Fruit fly (Drosophila melanogaster) whole organism, embryonic: Measurements from ENCODE around the gene CG31612.

Experiments used
- Ada2b ChIP-seq: fragments of 200-800 bp; sonication (Bioruptor generic); IDR thresholded peaks from 2 replicates; pipeline ENCODE4 v1.3.6; 2022; ENCODE audit warnings: missing biosample characterization, missing genetic modification characterization
- CG10274 ChIP-seq: fragments of 200-800 bp; sonication (Bioruptor generic); optimal IDR thresholded peaks from 3 replicates; lab custom pipeline; 2017; ENCODE audit warnings: missing biosample characterization, mild to moderate bottlenecking, missing genetic modification characterization
- CG13894 ChIP-seq: fragments of 200-800 bp; sonication (Bioruptor generic); optimal IDR thresholded peaks from 3 replicates; lab custom pipeline; 2018; ENCODE audit warnings: missing biosample characterization, mild to moderate bottlenecking, missing genetic modification characterization, moderate library complexity
- CG18262 ChIP-seq: fragments of 200-800 bp; optimal IDR thresholded peaks from 3 replicates; lab custom pipeline; 2019; ENCODE audit warnings: missing biosample characterization, mild to moderate bottlenecking, missing genetic modification characterization, moderate library complexity
- CG18599 ChIP-seq: fragments of 200-800 bp; sonication (Bioruptor generic); optimal IDR thresholded peaks from 3 replicates; lab custom pipeline; 2017; ENCODE audit warnings: missing biosample characterization, missing genetic modification characterization, mild to moderate bottlenecking, moderate library complexity, missing genetic modification reagents
- CG2199 ChIP-seq: fragments of 200-800 bp; sonication (Bioruptor generic); IDR thresholded peaks from 3 replicates; pipeline ENCODE4 v1.3.6; 2022; ENCODE audit warnings: missing biosample characterization, missing genetic modification characterization
- CG2889 ChIP-seq: fragments of 200-800 bp; sonication (Bioruptor generic); IDR thresholded peaks from 3 replicates; pipeline ENCODE4 v1.3.6; 2022; ENCODE audit warnings: missing biosample characterization, missing genetic modification characterization
- CG3065 ChIP-seq: fragments of 200-800 bp; sonication (Bioruptor generic); optimal IDR thresholded peaks from 2 replicates; lab custom pipeline; 2016; ENCODE audit warnings: missing biosample characterization, missing genetic modification characterization
- CG31224 ChIP-seq: fragments of 200-800 bp; sonication (Bioruptor generic); IDR thresholded peaks from 2 replicates; pipeline ENCODE4 v1.3.6; 2022; ENCODE audit warnings: missing biosample characterization, missing genetic modification characterization
- CG3995 ChIP-seq: fragments of 200-800 bp; sonication (Bioruptor generic); optimal IDR thresholded peaks from 3 replicates; lab custom pipeline; 2016; ENCODE audit warnings: missing biosample characterization, missing genetic modification characterization
- CG4328 ChIP-seq: fragments of 200-800 bp; sonication (Bioruptor generic); optimal IDR thresholded peaks from 3 replicates; lab custom pipeline; 2017; ENCODE audit warnings: missing biosample characterization, missing genetic modification reagents, missing genetic modification characterization
- CG6272 ChIP-seq: fragments of 200-800 bp; sonication (Bioruptor generic); IDR thresholded peaks from 2 replicates; pipeline ENCODE4 v1.3.6; 2022; ENCODE audit warnings: missing biosample characterization, missing genetic modification characterization
- CG9876 ChIP-seq: fragments of 200-800 bp; sonication (Bioruptor generic); optimal IDR thresholded peaks from 2 replicates; lab custom pipeline; 2016; ENCODE audit warnings: missing biosample characterization, missing genetic modification characterization
- CrebB ChIP-seq: fragments of 200-800 bp; sonication (Bioruptor generic); optimal IDR thresholded peaks from 3 replicates; lab custom pipeline; 2018; ENCODE audit warnings: missing biosample characterization, mild to moderate bottlenecking, missing genetic modification characterization
- Ets65A ChIP-seq: fragments of 200-800 bp; sonication (Bioruptor generic); peaks from one replicate; lab custom pipeline; 2016; ENCODE audit warnings: missing biosample characterization, missing genetic modification characterization
- Hr78 ChIP-seq, 2 experiments: fragments of 200-800 bp in 1 of 2; fragments of >200 bp in 1 of 2; sonication (Bioruptor generic) in 1 of 2; optimal IDR thresholded peaks; 2 replicates each; lab custom pipeline; 2017 to 2019; ENCODE audit warnings: missing biosample characterization in 2 of 2, missing genetic modification characterization in 2 of 2, mild to moderate bottlenecking in 1 of 2, moderate library complexity in 1 of 2
- NC2α ChIP-seq: fragments of 200-800 bp; sonication (Bioruptor generic); optimal IDR thresholded peaks from 2 replicates; lab custom pipeline; 2016; ENCODE audit warnings: missing biosample characterization, missing genetic modification characterization
- NK7.1 ChIP-seq: fragments of 200-800 bp; sonication (Bioruptor generic); optimal IDR thresholded peaks from 3 replicates; lab custom pipeline; 2016; ENCODE audit warnings: missing biosample characterization, missing genetic modification characterization
- Nf-YB ChIP-seq: fragments of 200-800 bp; sonication (Bioruptor generic); optimal IDR thresholded peaks from 3 replicates; lab custom pipeline; 2019; ENCODE audit warnings: missing biosample characterization, mild to moderate bottlenecking, missing genetic modification characterization, moderate library complexity
- Nf-YC ChIP-seq: fragments of 200-800 bp; optimal IDR thresholded peaks from 3 replicates; lab custom pipeline; 2019; ENCODE audit warnings: missing biosample characterization, mild to moderate bottlenecking, missing genetic modification characterization, moderate library complexity
- Six4 ChIP-seq: fragments of 200-800 bp; sonication (Bioruptor generic); optimal IDR thresholded peaks from 2 replicates; lab custom pipeline; 2016; ENCODE audit warnings: missing biosample characterization, missing genetic modification characterization
- Taf1 ChIP-seq: fragments of 200-800 bp; sonication (Bioruptor generic); IDR thresholded peaks from 2 replicates; pipeline ENCODE4 v1.3.6; 2022; ENCODE audit warnings: missing biosample characterization, missing genetic modification characterization
- Usf ChIP-seq: fragments of 200-800 bp; sonication (Bioruptor generic); optimal IDR thresholded peaks from 2 replicates; lab custom pipeline; 2017; ENCODE audit warnings: missing genotype, missing biosample characterization, missing genetic modification characterization
- abd-A ChIP-seq: fragments of 200-800 bp; sonication (Bioruptor generic); optimal IDR thresholded peaks from 3 replicates; lab custom pipeline; 2019; ENCODE audit warnings: missing biosample characterization, mild to moderate bottlenecking, missing genetic modification characterization, moderate library complexity
- disco-r ChIP-seq: fragments of 200-800 bp; sonication (Bioruptor generic); optimal IDR thresholded peaks from 2 replicates; lab custom pipeline; 2016; ENCODE audit warnings: missing biosample characterization, missing genetic modification characterization
- ems ChIP-seq: fragments of 200-800 bp; sonication (Bioruptor generic); optimal IDR thresholded peaks from 3 replicates; lab custom pipeline; 2016; ENCODE audit warnings: missing biosample characterization, missing genetic modification characterization
- fd64A ChIP-seq: fragments of 200-800 bp; sonication (Bioruptor generic); optimal IDR thresholded peaks from 3 replicates; lab custom pipeline; 2018; ENCODE audit warnings: missing biosample characterization, mild to moderate bottlenecking, missing genetic modification characterization
- gsb ChIP-seq: fragments of 200-800 bp; sonication (Bioruptor generic); IDR thresholded peaks from 2 replicates; pipeline ENCODE4 v1.3.6; 2022; ENCODE audit warnings: missing biosample characterization, missing genetic modification characterization
- ind ChIP-seq: fragments of 200-800 bp; sonication (Bioruptor generic); optimal IDR thresholded peaks from 3 replicates; lab custom pipeline; 2016; ENCODE audit warnings: missing biosample characterization, missing genetic modification characterization
- odd ChIP-seq: fragments of 200-800 bp; sonication (Bioruptor generic); optimal IDR thresholded peaks from 2 replicates; lab custom pipeline; 2017; ENCODE audit warnings: missing biosample characterization, mild to moderate bottlenecking, missing genetic modification characterization
- onecut ChIP-seq: fragments of 200-800 bp; sonication (Bioruptor generic); IDR thresholded peaks from 2 replicates; pipeline ENCODE4 v1.3.6; 2022; ENCODE audit warnings: missing biosample characterization, missing genetic modification characterization
- p53 ChIP-seq: fragments of 200-800 bp; sonication (Bioruptor generic); optimal IDR thresholded peaks from 2 replicates; lab custom pipeline; 2016; ENCODE audit warnings: missing biosample characterization, missing genetic modification characterization
- peb ChIP-seq: fragments of 200-800 bp; sonication (Bioruptor generic); IDR thresholded peaks from 2 replicates; pipeline ENCODE4 v1.3.6; 2022; ENCODE audit warnings: missing biosample characterization, missing genetic modification characterization
- pros ChIP-seq: fragments of 200-800 bp; sonication (Bioruptor generic); optimal IDR thresholded peaks from 3 replicates; lab custom pipeline; 2019; ENCODE audit warnings: missing biosample characterization, mild to moderate bottlenecking, missing genetic modification characterization, moderate library complexity
- seq ChIP-seq: fragments of 200-800 bp; sonication (Bioruptor generic); IDR thresholded peaks from 2 replicates; pipeline ENCODE4 v1.3.6; 2022; ENCODE audit warnings: missing biosample characterization, missing genetic modification characterization
- sisA ChIP-seq: fragments of 200-800 bp; sonication (Bioruptor generic); IDR thresholded peaks from 2 replicates; pipeline ENCODE4 v1.3.6; 2022; ENCODE audit warnings: missing biosample characterization, missing genetic modification characterization
- sqz ChIP-seq: fragments of 200-800 bp; sonication (Bioruptor generic); optimal IDR thresholded peaks from 3 replicates; lab custom pipeline; 2018; ENCODE audit warnings: missing biosample characterization, mild to moderate bottlenecking, missing genetic modification characterization
- ttk ChIP-seq: fragments of 200-800 bp; sonication (Bioruptor generic); IDR thresholded peaks from 2 replicates; pipeline ENCODE4 v2.1.2; 2022; ENCODE audit warnings: missing biosample characterization, missing genetic modification characterization
- twi ChIP-seq: fragments of 200-800 bp; optimal IDR thresholded peaks from 2 replicates; lab custom pipeline; 2019; ENCODE audit warnings: missing biosample characterization, mild to moderate bottlenecking, missing genetic modification characterization, moderate library complexity

Gene CG31612

dm6 chr2L:21819386-21819785, 24.1 kb upstream of the CG31612 start:
- TF ChIP-seq Six4 (GFP tag; lab: Kevin White, UChicago): no peak
- TF ChIP-seq CG3065 (GFP tag; lab: Kevin White, UChicago): no peak
- no peak for TF ChIP-seq CrebB
- TF ChIP-seq ind (GFP tag; lab: Kevin White, UChicago): no peak
- no peak for TF ChIP-seq CG18599 (GFP tag; lab: Kevin White, UChicago)
- TF ChIP-seq fd64A (GFP tag; lab: Kevin White, UChicago): no peak
- peak; percentile 95 for TF ChIP-seq CG2199 (GFP tag; lab: Robert Waterston, UW)
- TF ChIP-seq ttk (GFP tag; lab: Robert Waterston, UW): no peak
- TF ChIP-seq Ada2b (GFP tag; lab: Robert Waterston, UW): no peak
- no peak for TF ChIP-seq CG31224 (GFP tag; lab: Robert Waterston, UW)
- no peak for TF ChIP-seq CG4328 (GFP tag; lab: Kevin White, UChicago)
- TF ChIP-seq gsb (GFP tag; lab: Robert Waterston, UW): no peak
- TF ChIP-seq disco-r (GFP tag; lab: Kevin White, UChicago): no peak
- no peak for TF ChIP-seq p53
- TF ChIP-seq CG9876: no peak
- no peak for TF ChIP-seq peb (GFP tag; lab: Robert Waterston, UW)
- peak; percentile 66 for TF ChIP-seq Nf-YB (GFP tag; lab: Kevin White, UChicago)
- peak; percentile 17 for TF ChIP-seq twi (tag; lab: Kevin White, UChicago)
- TF ChIP-seq CG6272: no peak
- no peak for TF ChIP-seq odd (GFP tag; lab: Kevin White, UChicago)
- no peak for TF ChIP-seq sisA (GFP tag; lab: Robert Waterston, UW)
- TF ChIP-seq Taf1: no peak
- TF ChIP-seq, all 482 proteins: peak for 3

dm6 chr2L:21810098-21810497, 14.9 kb upstream of the CG31612 start:
- TF ChIP-seq twi (tag; lab: Kevin White, UChicago) (peak; percentile 69), CG10274 (GFP tag; lab: Kevin White, UChicago) (no peak), NC2α (GFP tag; lab: Kevin White, UChicago) (no peak), peb (GFP tag; lab: Robert Waterston, UW) (no peak), CG18262 (tag; lab: Kevin White, UChicago) (no peak), Ets65A (GFP tag; lab: Kevin White, UChicago) (peak; percentile 58)

DNA sequence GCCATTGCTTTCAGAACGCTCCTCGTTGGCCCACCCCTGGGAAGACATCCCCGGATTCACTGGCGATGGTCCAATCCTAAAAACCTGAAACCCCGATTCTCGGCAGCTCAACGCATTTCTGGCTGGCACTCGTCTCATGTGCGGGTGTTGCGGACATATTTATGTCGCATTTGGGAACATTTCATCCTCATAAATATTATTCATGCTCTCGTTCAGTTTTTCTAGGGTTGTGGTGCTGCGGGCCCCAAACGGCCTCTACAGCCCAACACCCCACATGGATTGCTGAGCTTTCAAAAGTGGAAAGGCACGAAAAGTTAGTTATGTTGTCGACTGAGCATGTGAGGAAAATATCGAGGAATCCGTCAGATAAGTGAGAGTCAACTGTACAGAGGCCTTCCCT, 11.6 kb upstream of the CG31612 start:
- TF ChIP-seq abd-A (tag; lab: Kevin White, UChicago) (peak; percentile 42), CG2199 (GFP tag; lab: Robert Waterston, UW) (0 out of 3 replicates have a peak, but pooled peaks have one; percentile 56), CG13894 (peak; percentile 71), Hr78 (GFP tag; optimal IDR thresholded peaks at IDR 0.05; lab: Kevin White, UChicago) (no peak)

DNA sequence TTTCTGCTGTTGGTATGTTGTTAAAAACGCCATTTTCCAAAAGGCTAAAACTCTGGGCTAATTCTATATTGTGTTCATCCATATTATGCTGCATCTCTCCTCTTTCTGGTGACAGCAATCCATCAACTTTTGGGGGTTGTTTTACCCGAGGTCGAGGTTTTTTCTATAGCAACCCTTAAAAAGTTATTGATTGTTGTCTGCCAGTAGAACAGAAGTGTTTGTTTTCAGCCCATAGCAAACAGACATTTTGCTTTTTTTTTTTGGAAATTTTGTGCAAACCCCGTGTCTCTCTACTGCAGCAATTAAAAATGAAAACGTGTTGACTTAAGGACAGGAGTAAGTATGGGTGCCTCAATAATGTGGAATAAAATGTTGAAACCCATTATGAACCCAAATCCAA, 11.1 kb upstream of the CG31612 start:
- TF ChIP-seq CG3995 (GFP tag; lab: Kevin White, UChicago): no peak
- TF ChIP-seq Nf-YB (GFP tag; lab: Kevin White, UChicago): peak; percentile 77
- no peak for TF ChIP-seq Usf (GFP tag; lab: Kevin White, UChicago)
- peak; percentile 41 for TF ChIP-seq Nf-YC (tag; lab: Kevin White, UChicago)
- no peak for TF ChIP-seq ems
- TF ChIP-seq onecut (GFP tag; lab: Robert Waterston, UW): peak; percentile 59
- no peak for TF ChIP-seq CG2889 (GFP tag; lab: Robert Waterston, UW)
- TF ChIP-seq sqz: peak; percentile 64
- TF ChIP-seq pros (GFP tag; lab: Kevin White, UChicago): peak; percentile 3
- no peak for TF ChIP-seq NK7.1 (GFP tag; lab: Kevin White, UChicago)
- TF ChIP-seq seq (GFP tag; lab: Robert Waterston, UW): peak; percentile 59; the same call in 1 of the 2 replicates
